Worm (Caenorhabditis elegans): ENCODE measurements around the gene acs-22.

DNA sequence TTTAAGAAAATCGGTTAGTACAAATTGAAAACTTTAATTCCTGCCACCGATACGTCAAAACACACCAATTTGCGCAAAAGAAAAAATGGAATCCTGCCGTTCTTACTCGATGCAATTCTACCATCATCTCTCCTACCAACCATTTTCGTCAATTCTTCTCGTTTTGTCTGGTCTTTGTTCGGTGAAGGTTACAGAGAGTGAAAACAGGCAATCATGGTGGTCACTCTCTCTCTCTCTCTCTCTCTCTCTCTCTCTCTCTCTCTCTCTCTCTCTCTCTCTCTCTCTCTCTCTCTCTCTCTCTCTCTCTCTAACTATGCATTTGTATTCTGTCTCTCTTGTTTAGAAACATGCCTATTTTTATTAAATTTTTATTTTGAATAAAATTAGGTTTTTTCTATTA is 48.8 kb upstream of the acs-22 start:
- TF ChIP-seq lin-32 (GFP tag; optimal IDR thresholded peaks at IDR 0.05) (no peak), sptf-1 (tag; optimal IDR thresholded peaks at IDR 0.05) (no peak), ztf-11 (tag; optimal IDR thresholded peaks at IDR 0.05) (no peak), sem-2 (GFP tag; optimal IDR thresholded peaks at IDR 0.05) (no peak), elt-3 (tag; optimal IDR thresholded peaks at IDR 0.05) (no peak), nhr-237 (tag; optimal IDR thresholded peaks at IDR 0.05) (no peak), unc-39 (tag; optimal IDR thresholded peaks at IDR 0.05) (no peak), snpc-4 (tag; optimal IDR thresholded peaks at IDR 0.05) (no peak), ham-2 (GFP tag; optimal IDR thresholded peaks at IDR 0.05) (no peak), mep-1 (tag; optimal IDR thresholded peaks at IDR 0.05) (no peak)
